Worm (Caenorhabditis elegans): ENCODE results near the gene pqn-68.

The pqn-68 gene

DNA sequence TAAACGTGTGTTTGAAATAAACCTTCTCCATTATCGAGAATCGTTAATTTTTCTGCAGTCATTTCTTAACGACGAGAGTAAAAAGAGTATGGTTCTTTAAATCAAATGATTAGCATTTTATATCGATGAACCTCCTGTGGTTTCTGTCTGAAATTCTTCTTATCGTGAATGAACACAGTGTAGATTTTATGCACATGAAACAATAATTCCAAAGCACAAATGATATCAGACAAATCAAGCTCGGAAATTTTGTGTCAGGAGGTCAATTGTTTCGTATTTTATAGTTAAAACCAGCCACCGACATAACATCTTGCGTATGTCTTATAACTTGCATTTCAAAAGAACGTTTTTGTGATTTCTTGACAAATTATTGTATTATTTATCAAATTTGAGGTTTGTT lies 15.3 kb upstream of the pqn-68 start, which contains the start of gene T16G1.6:
T16G1.6 (minus strand) TSS at position 77 of the 400 bp plus-strand sequence.
- TF ChIP-seq W03F9.2 (tag; optimal IDR thresholded peaks at IDR 0.05) (no peak), him-1 (tag; optimal IDR thresholded peaks at IDR 0.05) (no peak), dao-5 (tag; optimal IDR thresholded peaks at IDR 0.05) (no peak)

DNA sequence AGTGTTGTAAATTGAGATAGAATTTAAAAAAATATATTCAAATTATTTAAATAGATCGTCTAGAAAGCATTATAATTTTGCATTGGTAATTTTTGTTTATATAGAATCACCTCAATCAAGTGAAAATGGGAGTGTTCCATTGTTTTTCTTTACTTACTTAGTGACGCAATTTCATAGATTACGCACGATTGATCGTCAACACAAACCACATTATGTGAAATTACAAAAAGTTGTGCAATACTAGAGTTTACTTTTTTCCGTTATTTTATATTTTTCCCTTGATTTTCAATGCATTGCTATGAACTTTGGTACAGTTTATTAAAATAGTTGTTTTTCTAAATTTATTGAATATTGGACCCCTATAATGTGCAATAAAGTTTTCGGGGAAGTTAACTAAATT lies 13.0 kb upstream of the pqn-68 start, which contains the start of gene T16G1.5:
T16G1.5 (minus strand) TSS at position 119 of the 400 bp plus-strand sequence.
- TF ChIP-seq W03F9.2 (tag; optimal IDR thresholded peaks at IDR 0.05): no peak
- TF ChIP-seq him-1 (tag; optimal IDR thresholded peaks at IDR 0.05): no peak
- TF ChIP-seq dao-5 (tag; optimal IDR thresholded peaks at IDR 0.05): no peak

DNA sequence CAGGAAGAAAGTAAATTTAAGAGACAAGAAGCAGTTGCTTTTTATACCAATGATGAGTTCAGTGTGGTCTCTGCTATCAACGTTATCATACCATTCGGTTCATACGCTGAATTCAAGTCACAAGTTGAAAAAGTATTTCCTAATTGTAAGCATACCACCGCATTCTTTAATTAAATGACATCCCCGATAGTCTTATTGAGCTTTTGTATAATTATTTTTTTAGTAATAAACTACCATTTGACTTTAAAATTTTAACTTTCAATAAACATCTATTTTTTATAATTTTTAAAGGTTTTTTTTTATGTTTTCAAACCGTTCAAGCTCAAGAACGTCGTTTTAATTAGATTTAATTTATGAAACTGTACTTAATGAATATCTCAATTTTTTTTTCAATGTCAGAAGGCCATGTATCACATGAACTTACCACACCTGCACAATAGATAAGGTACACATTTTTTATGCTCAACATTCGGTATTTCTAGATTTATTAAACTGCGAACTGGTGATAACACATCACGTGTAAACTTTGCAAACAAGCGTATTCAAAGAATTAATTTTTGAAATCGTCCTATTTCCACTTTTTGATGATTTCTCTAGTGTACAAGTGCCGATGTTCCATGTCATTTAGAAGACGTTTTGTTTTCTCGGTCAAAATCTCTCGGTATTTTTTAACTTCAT lies 10.5 kb upstream of the pqn-68 start, which contains the start of gene T16G1.4:
T16G1.4 (minus strand) TSS at position 51 of the 678 bp plus-strand sequence.
- no peak for TF ChIP-seq W03F9.2 (tag; optimal IDR thresholded peaks at IDR 0.05)
- TF ChIP-seq dao-5 (tag; optimal IDR thresholded peaks at IDR 0.05): no peak
- TF ChIP-seq him-1 (tag; optimal IDR thresholded peaks at IDR 0.05): no peak

DNA sequence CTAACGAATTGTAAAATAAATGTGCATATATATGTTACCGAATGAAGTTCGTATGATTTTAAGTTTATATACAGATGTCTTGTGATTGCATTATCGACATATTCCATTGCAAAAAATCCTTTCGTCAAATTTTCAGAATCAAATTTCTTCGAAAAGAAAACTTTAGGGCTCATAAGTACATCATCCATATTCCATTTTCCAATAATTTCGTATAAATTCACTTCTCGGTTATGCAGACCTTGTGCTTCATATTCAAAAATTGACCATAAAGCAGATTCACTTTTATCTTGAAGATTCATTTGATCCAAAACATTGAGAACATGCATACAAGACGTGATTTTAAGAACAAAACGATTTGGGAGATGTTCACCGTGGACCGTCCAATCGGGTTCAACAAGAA lies 9.0 kb upstream of the pqn-68 start:
- TF ChIP-seq him-1 (tag; optimal IDR thresholded peaks at IDR 0.05): no peak
- no peak for TF ChIP-seq dao-5 (tag; optimal IDR thresholded peaks at IDR 0.05)
- no peak for TF ChIP-seq W03F9.2 (tag; optimal IDR thresholded peaks at IDR 0.05)

DNA sequence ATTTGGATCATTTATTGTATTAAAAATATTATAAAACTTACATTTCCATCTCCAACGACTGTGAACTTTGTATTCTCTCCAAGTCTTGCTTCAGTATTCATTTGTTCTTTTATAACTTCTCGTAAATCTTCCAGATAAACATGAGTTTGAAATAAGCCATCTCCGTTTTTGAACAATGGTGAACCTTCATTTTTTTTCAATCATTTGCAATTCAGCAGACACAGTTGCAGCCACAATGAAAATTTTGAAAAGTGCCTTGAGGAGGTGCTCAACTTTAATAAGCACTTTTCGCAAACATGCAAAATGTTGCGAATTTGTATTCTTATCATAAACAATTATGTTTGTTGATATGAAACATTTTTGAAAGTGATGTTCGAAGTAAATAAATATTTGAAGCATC lies 8.2 kb upstream of the pqn-68 start, which contains the start of gene T16G1.3:
T16G1.3 (minus strand) TSS at position 101 of the 400 bp plus-strand sequence.
- TF ChIP-seq him-1 (tag; optimal IDR thresholded peaks at IDR 0.05): no peak
- no peak for TF ChIP-seq dao-5 (tag; optimal IDR thresholded peaks at IDR 0.05)
- no peak for TF ChIP-seq W03F9.2 (tag; optimal IDR thresholded peaks at IDR 0.05)

ce11 chrV:12944775-12945174 lies 7.7 kb upstream of the pqn-68 start, which contains the start of gene grl-2:
Gene grl-2 (plus strand): TSS chrV:12945075.
- no peak for TF ChIP-seq him-1 (tag; optimal IDR thresholded peaks at IDR 0.05)
- TF ChIP-seq dao-5 (tag; optimal IDR thresholded peaks at IDR 0.05): no peak
- no peak for TF ChIP-seq W03F9.2 (tag; optimal IDR thresholded peaks at IDR 0.05)

DNA sequence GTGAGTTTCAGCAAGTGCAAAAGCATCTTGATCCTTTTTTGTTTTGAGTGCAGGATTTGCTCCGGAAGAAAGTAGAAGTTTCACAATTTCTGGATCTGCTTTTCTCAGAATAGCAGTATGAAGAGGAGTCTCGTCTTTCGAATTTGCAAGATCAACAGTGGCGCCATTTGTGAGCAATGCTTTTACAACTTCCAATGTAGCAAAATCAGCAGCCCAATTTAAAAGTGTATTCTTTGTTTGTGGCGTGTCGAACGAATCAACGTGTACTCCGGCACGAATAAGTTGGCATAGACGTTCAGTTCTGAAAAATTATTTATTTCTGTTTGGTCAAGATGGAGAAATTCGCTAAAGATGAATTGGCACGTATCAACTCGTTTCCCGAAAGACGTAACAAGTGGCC lies 2.8 kb upstream of the pqn-68 start, which contains the start of gene T16G1.13:
T16G1.13 (plus strand) TSS at position 301 of the 400 bp plus-strand sequence.
- TF ChIP-seq dao-5 (tag; optimal IDR thresholded peaks at IDR 0.05) (no peak), W03F9.2 (tag; optimal IDR thresholded peaks at IDR 0.05) (no peak), him-1 (tag; optimal IDR thresholded peaks at IDR 0.05) (no peak)

DNA sequence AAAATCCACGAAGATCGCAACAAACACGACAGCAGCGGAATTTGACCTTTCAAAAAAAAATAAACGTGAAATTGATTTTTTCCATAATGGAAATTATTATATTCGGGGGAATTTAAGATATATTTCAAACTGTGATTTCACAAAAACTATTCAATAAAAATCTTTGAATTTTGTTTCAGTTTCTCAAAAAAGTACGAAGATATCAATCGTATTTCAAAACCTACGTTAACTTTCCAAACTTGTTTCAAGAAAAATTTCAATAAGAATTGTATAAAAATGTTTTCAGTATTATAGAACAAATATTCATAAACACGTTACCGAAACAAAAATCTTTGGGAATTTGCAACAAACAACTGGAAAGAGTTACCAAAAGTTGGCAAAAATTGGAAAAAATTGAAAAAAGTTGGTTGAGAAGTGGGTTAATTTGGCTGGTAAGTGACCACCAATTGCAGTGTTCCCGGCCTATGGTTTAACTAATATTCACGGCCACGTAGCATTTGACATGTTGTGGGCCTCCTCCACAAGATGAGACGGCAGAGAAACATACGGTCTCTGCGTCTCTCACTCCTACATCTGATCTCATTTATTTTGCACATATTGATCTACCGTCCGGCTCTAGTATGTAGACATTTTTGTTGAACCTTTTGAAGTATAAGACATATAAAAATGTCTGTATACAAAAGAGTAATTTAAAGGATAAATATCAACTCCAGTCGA lies 1.5 kb upstream of the pqn-68 start, which contains the start of the genes T16G1.9 and T16G1.18:
T16G1.9 (minus strand) TSS at position 51 of the 717 bp plus-strand sequence.
T16G1.18 (plus strand) TSS at position 493 of the 717 bp plus-strand sequence.
- TF ChIP-seq him-1 (tag; optimal IDR thresholded peaks at IDR 0.05) (no peak), W03F9.2 (tag; optimal IDR thresholded peaks at IDR 0.05) (no peak), dao-5 (tag; optimal IDR thresholded peaks at IDR 0.05) (no peak)

DNA sequence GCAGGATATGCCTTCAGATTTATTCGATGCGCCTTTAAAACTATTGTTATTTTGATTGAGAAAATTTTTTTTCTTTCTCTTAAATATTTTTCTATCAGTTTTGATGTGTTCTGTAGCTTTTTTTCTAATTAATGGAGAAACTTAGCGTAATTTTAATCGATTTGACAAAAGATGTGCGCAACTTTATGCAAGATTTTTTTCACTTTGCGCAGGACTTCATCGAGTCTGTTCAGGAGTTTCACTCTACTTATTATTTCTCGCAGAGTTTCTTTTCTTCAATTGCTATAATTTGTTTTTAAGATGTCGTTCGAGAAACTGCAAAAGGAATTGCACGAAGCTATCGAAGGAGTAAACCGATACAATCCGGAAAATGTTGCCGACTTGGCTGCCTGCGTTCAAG lies 1.3 kb downstream of the pqn-68 start, which contains the start of gene eif-3.K:
eif-3.K (plus strand) TSS at position 301 of the 400 bp plus-strand sequence.
- TF ChIP-seq him-1 (tag; optimal IDR thresholded peaks at IDR 0.05) (no peak), dao-5 (tag; optimal IDR thresholded peaks at IDR 0.05) (no peak), W03F9.2 (tag; optimal IDR thresholded peaks at IDR 0.05) (no peak)

- TF ChIP-seq W03F9.2 (tag; optimal IDR thresholded peaks at IDR 0.05) (no peak), dao-5 (tag; optimal IDR thresholded peaks at IDR 0.05) (no peak), him-1 (tag; optimal IDR thresholded peaks at IDR 0.05) (no peak)
Measured at ce11 chrV:12954261-12954660, 1.8 kb downstream of the pqn-68 start.

DNA sequence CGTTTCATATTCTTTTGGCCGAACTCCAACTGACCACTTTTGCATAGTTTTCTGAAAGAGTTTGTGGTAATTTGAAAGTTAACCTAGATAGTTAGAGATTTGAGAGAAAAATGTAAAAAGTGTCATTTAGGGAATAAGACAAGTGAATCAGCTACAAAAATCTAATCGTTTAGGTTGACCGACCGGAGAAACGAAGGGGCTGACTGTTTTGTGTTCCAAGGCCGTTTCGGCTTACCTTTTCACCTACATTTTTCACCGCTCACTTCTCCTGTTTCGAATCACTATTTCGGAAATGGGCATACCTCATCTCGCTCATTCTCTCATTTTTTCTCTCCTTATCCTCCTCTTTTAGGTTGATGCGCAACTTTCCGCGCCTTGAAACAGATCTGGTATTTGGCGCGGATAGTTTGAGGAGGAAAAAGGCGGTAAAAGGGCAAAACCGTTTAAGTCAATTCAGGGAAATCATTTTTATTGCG lies 8.7 kb downstream of the pqn-68 start, which contains the start of gene mpst-7:
mpst-7 (minus strand) TSS at position 51 of the 476 bp plus-strand sequence.
- no peak for TF ChIP-seq him-1 (tag; optimal IDR thresholded peaks at IDR 0.05)
- TF ChIP-seq dao-5 (tag; optimal IDR thresholded peaks at IDR 0.05): no peak
- TF ChIP-seq W03F9.2 (tag; optimal IDR thresholded peaks at IDR 0.05): no peak

- TF ChIP-seq him-1 (tag; optimal IDR thresholded peaks at IDR 0.05) (no peak), dao-5 (tag; optimal IDR thresholded peaks at IDR 0.05) (no peak), W03F9.2 (tag; optimal IDR thresholded peaks at IDR 0.05) (no peak)
Measured at ce11 chrV:12963192-12963591, 10.8 kb downstream of the pqn-68 start, which contains the start of gene hrg-9. Gene hrg-9 (minus strand): TSS chrV:12963343.

ce11 chrV:12964076-12964475 lies 11.6 kb downstream of the pqn-68 start, which contains the start of gene srd-35:
Gene srd-35 (plus strand): TSS chrV:12964376.
- TF ChIP-seq him-1 (tag; optimal IDR thresholded peaks at IDR 0.05) (no peak), dao-5 (tag; optimal IDR thresholded peaks at IDR 0.05) (no peak), W03F9.2 (tag; optimal IDR thresholded peaks at IDR 0.05) (no peak)

Data from whole organism, L4/young adult.